Fruit fly (Drosophila melanogaster) whole organism, embryonic: ENCODE data around the gene shf.

ENCODE experiments used
- B-H2 ChIP-seq: fragments of 200-800 bp; sonication (Bioruptor generic); optimal IDR thresholded peaks from 2 replicates; lab custom pipeline; 2018; ENCODE audit warnings: missing biosample characterization, mild to moderate bottlenecking, missing genetic modification characterization
- CG10959 ChIP-seq: fragments of 200-800 bp; sonication (Bioruptor generic); IDR thresholded peaks from 2 replicates; pipeline ENCODE4 v1.3.6; 2022; ENCODE audit warnings: missing biosample characterization, missing genetic modification characterization
- CG11085 ChIP-seq: fragments of 200-800 bp; sonication (Bioruptor generic); IDR thresholded peaks from 2 replicates; pipeline ENCODE4 v1.3.6; 2022; ENCODE audit warnings: missing biosample characterization, missing genetic modification characterization
- CG12299 ChIP-seq: fragments of 200-800 bp; sonication (Bioruptor generic); optimal IDR thresholded peaks from 2 replicates; lab custom pipeline; 2018; ENCODE audit warnings: missing biosample characterization, mild to moderate bottlenecking, missing genetic modification characterization
- CG1233 ChIP-seq: fragments of 200-800 bp; sonication (Bioruptor generic); optimal IDR thresholded peaks from 4 replicates; lab custom pipeline; 2018; ENCODE audit warnings: missing biosample characterization, mild to moderate bottlenecking, missing genetic modification characterization
- CG13123 ChIP-seq: fragments of 200-800 bp; sonication (Bioruptor generic); optimal IDR thresholded peaks from 2 replicates; lab custom pipeline; 2016; ENCODE audit warnings: missing biosample characterization, missing genetic modification characterization
- CG13424 ChIP-seq: fragments of 200-800 bp; sonication (Bioruptor generic); optimal IDR thresholded peaks from 2 replicates; lab custom pipeline; 2019; ENCODE audit warnings: missing biosample characterization, mild to moderate bottlenecking, missing genetic modification characterization, moderate library complexity
- CG13775 ChIP-seq: fragments of 200-800 bp; sonication (Bioruptor generic); optimal IDR thresholded peaks from 3 replicates; lab custom pipeline; 2017; ENCODE audit warnings: missing biosample characterization, mild to moderate bottlenecking, missing genetic modification characterization
- CG14667 ChIP-seq: fragments of 200-800 bp; sonication (Bioruptor generic); IDR thresholded peaks from 2 replicates; pipeline ENCODE4 v1.3.6; 2022; ENCODE audit warnings: missing biosample characterization, missing genetic modification characterization
- CG17568 ChIP-seq: fragments of 200-800 bp; sonication (Bioruptor generic); optimal IDR thresholded peaks from 2 replicates; lab custom pipeline; 2018; ENCODE audit warnings: missing biosample characterization, mild to moderate bottlenecking, missing genetic modification characterization, moderate library complexity
- CG17912 ChIP-seq: fragments of 200-800 bp; sonication (Bioruptor generic); optimal IDR thresholded peaks from 2 replicates; lab custom pipeline; 2018; ENCODE audit warnings: missing biosample characterization, mild to moderate bottlenecking, missing genetic modification characterization
- CG18011 ChIP-seq: fragments of 200-800 bp; sonication (Bioruptor generic); optimal IDR thresholded peaks from 2 replicates; lab custom pipeline; 2017; ENCODE audit warnings: missing biosample characterization, missing genetic modification characterization, mild to moderate bottlenecking, moderate library complexity, missing genotype
- CG2129 ChIP-seq: fragments of 200-800 bp; sonication (Bioruptor generic); IDR thresholded peaks from 2 replicates; pipeline ENCODE4 v1.3.6; 2022; ENCODE audit warnings: missing biosample characterization, missing genetic modification characterization; ENCODE audit not compliant: partially characterized antibody
- CG30403 ChIP-seq: fragments of 200-800 bp; sonication (Bioruptor generic); optimal IDR thresholded peaks from 3 replicates; lab custom pipeline; 2016; ENCODE audit warnings: missing biosample characterization, missing genetic modification characterization
- CG31388 ChIP-seq: fragments of 200-800 bp; sonication (Bioruptor generic); optimal IDR thresholded peaks from 2 replicates; lab custom pipeline; 2016; ENCODE audit warnings: missing biosample characterization, missing genetic modification characterization
- CG33213 ChIP-seq: fragments of 200-800 bp; sonication (Bioruptor generic); optimal IDR thresholded peaks from 3 replicates; lab custom pipeline; 2016; ENCODE audit warnings: missing biosample characterization, missing genetic modification characterization
- CG43689 ChIP-seq: fragments of 200-800 bp; sonication (Bioruptor generic); IDR thresholded peaks from 2 replicates; pipeline ENCODE4 v1.3.6; 2022; ENCODE audit warnings: missing biosample characterization, missing genetic modification characterization
- CG5953 ChIP-seq: fragments of 200-800 bp; sonication (Bioruptor generic); IDR thresholded peaks from 2 replicates; pipeline ENCODE4 v1.3.6; 2022; ENCODE audit warnings: missing biosample characterization, missing genetic modification characterization
- CG6175 ChIP-seq: fragments of 200-800 bp; sonication (Bioruptor generic); IDR thresholded peaks from 3 replicates; pipeline ENCODE4 v1.3.6; 2022; ENCODE audit warnings: missing biosample characterization, missing genetic modification characterization
- CG8359 ChIP-seq: fragments of 200-800 bp; sonication (Bioruptor generic); optimal IDR thresholded peaks from 2 replicates; lab custom pipeline; 2017; ENCODE audit warnings: missing biosample characterization, mild to moderate bottlenecking, missing genetic modification characterization, borderline replicate concordance
- Deaf1 ChIP-seq: fragments of 200-800 bp; optimal IDR thresholded peaks from 3 replicates; lab custom pipeline; 2019; ENCODE audit warnings: missing biosample characterization, mild to moderate bottlenecking, missing genetic modification characterization, moderate library complexity
- Elba2 ChIP-seq: fragments of 200-800 bp; sonication (Bioruptor generic); optimal IDR thresholded peaks from 3 replicates; lab custom pipeline; 2016; ENCODE audit warnings: missing biosample characterization, missing genetic modification characterization
- H15 ChIP-seq: fragments of 200-800 bp; sonication (Bioruptor generic); IDR thresholded peaks from 3 replicates; pipeline ENCODE4 v1.3.6; 2022; ENCODE audit warnings: missing biosample characterization, missing genetic modification characterization
- HLH54F ChIP-seq: fragments of 200-800 bp; sonication (Bioruptor generic); optimal IDR thresholded peaks from 3 replicates; lab custom pipeline; 2016; ENCODE audit warnings: missing biosample characterization, missing genetic modification characterization
- HLHmδ ChIP-seq: fragments of 200-800 bp; sonication (Bioruptor generic); optimal IDR thresholded peaks from 2 replicates; lab custom pipeline; 2018; ENCODE audit warnings: missing biosample characterization, mild to moderate bottlenecking, missing genetic modification characterization, moderate library complexity
- Hand ChIP-seq: fragments of 200-800 bp; sonication (Bioruptor generic); optimal IDR thresholded peaks from 2 replicates; lab custom pipeline; 2017; ENCODE audit warnings: mild to moderate bottlenecking, missing biosample characterization, missing genetic modification reagents, missing genetic modification characterization
- Hey ChIP-seq: fragments of 200-800 bp; sonication (Bioruptor generic); optimal IDR thresholded peaks from 3 replicates; lab custom pipeline; 2018; ENCODE audit warnings: missing biosample characterization, mild to moderate bottlenecking, missing genetic modification characterization
- Hr78 ChIP-seq, 2 experiments: fragments of 200-800 bp in 1 of 2; fragments of >200 bp in 1 of 2; sonication (Bioruptor generic) in 1 of 2; optimal IDR thresholded peaks; 2 replicates each; lab custom pipeline; 2017 to 2019; ENCODE audit warnings: missing biosample characterization in 2 of 2, missing genetic modification characterization in 2 of 2, mild to moderate bottlenecking in 1 of 2, moderate library complexity in 1 of 2
- Opbp ChIP-seq: fragments of 200-800 bp; sonication (Bioruptor generic); IDR thresholded peaks from 3 replicates; pipeline ENCODE4 v1.3.6; 2022; ENCODE audit warnings: missing biosample characterization, missing genetic modification characterization; ENCODE audit not compliant: partially characterized antibody
- Scr ChIP-seq: fragments of 200-800 bp; sonication (Bioruptor generic); IDR thresholded peaks from 2 replicates; pipeline ENCODE4 v1.3.6; 2022; ENCODE audit warnings: missing biosample characterization, missing genetic modification characterization; ENCODE audit not compliant: partially characterized antibody
- Side ChIP-seq: fragments of 200-800 bp; sonication (Bioruptor generic); optimal IDR thresholded peaks from 2 replicates; lab custom pipeline; 2016; ENCODE audit warnings: missing biosample characterization, missing genetic modification characterization
- Trl ChIP-seq, 3 experiments: fragments of >200 bp in 2 of 3; fragments of 200-800 bp in 1 of 3; sonication (Bioruptor generic) in 1 of 3; optimal IDR thresholded peaks; 2 replicates in 1 of 3; 3 replicates in 2 of 3; lab custom pipeline; 2016 to 2017; ENCODE audit warnings: missing biosample characterization in 1 of 3, missing genetic modification characterization in 1 of 3
- Xbp1 ChIP-seq: fragments of 200-800 bp; sonication (Bioruptor generic); optimal IDR thresholded peaks from 3 replicates; lab custom pipeline; 2016; ENCODE audit warnings: missing biosample characterization, mild to moderate bottlenecking, missing genetic modification characterization
- ato ChIP-seq: fragments of 200-800 bp; sonication (Bioruptor generic); IDR thresholded peaks from 2 replicates; pipeline ENCODE4 v1.3.6; 2022; ENCODE audit warnings: missing biosample characterization, missing genetic modification characterization; ENCODE audit not compliant: partially characterized antibody
- az2 ChIP-seq: fragments of 200-800 bp; sonication (Bioruptor generic); optimal IDR thresholded peaks from 3 replicates; lab custom pipeline; 2016; ENCODE audit warnings: missing biosample characterization, missing genetic modification characterization
- bigmax ChIP-seq: fragments of 200-800 bp; sonication (Bioruptor generic); optimal IDR thresholded peaks from 2 replicates; lab custom pipeline; 2018; ENCODE audit warnings: missing biosample characterization, mild to moderate bottlenecking, missing genetic modification characterization
- cwo ChIP-seq: fragments of 200-800 bp; sonication (Bioruptor generic); optimal IDR thresholded peaks from 3 replicates; lab custom pipeline; 2017; ENCODE audit warnings: missing biosample characterization, missing genetic modification characterization, mild to moderate bottlenecking, moderate library complexity, missing genetic modification reagents
- dm ChIP-seq: fragments of 200-800 bp; sonication (Bioruptor generic); optimal IDR thresholded peaks from 3 replicates; lab custom pipeline; 2016; ENCODE audit warnings: missing biosample characterization, missing genetic modification characterization
- grn ChIP-seq: fragments of 200-800 bp; sonication (Bioruptor generic); optimal IDR thresholded peaks from 3 replicates; lab custom pipeline; 2017; ENCODE audit warnings: missing biosample characterization, missing genetic modification characterization
- gsb-n ChIP-seq: fragments of 200-800 bp; sonication (Bioruptor generic); optimal IDR thresholded peaks from 3 replicates; lab custom pipeline; 2018; ENCODE audit warnings: missing biosample characterization, mild to moderate bottlenecking, missing genetic modification characterization
- lola ChIP-seq, 3 experiments: fragments of >200 bp in 2 of 3; fragments of 200-800 bp in 1 of 3; sonication (Bioruptor generic) in 1 of 3; optimal IDR thresholded peaks; 2 replicates each; lab custom pipeline; 2017 to 2019; ENCODE audit warnings: missing biosample characterization in 3 of 3, missing genetic modification characterization in 3 of 3, mild to moderate bottlenecking in 1 of 3, moderate library complexity in 1 of 3
- luna ChIP-seq: fragments of 200-800 bp; sonication (Bioruptor generic); optimal IDR thresholded peaks from 2 replicates; lab custom pipeline; 2016; ENCODE audit warnings: missing biosample characterization, missing genetic modification characterization
- nom ChIP-seq: fragments of 200-800 bp; sonication (Bioruptor generic); optimal IDR thresholded peaks from 2 replicates; lab custom pipeline; 2017; ENCODE audit warnings: missing biosample characterization, missing genetic modification characterization, mild to moderate bottlenecking, moderate library complexity, missing genetic modification reagents
- org-1 ChIP-seq: fragments of 200-800 bp; sonication (Bioruptor generic); optimal IDR thresholded peaks from 2 replicates; lab custom pipeline; 2017; ENCODE audit warnings: missing biosample characterization, missing genetic modification characterization
- pros ChIP-seq: fragments of 200-800 bp; sonication (Bioruptor generic); optimal IDR thresholded peaks from 3 replicates; lab custom pipeline; 2019; ENCODE audit warnings: missing biosample characterization, mild to moderate bottlenecking, missing genetic modification characterization, moderate library complexity
- sd ChIP-seq: fragments of 200-800 bp; sonication (Bioruptor generic); optimal IDR thresholded peaks from 3 replicates; lab custom pipeline; 2018; ENCODE audit warnings: missing biosample characterization, mild to moderate bottlenecking, missing genetic modification characterization, moderate library complexity
- sens-2 ChIP-seq: fragments of 200-800 bp; sonication (Bioruptor generic); IDR thresholded peaks from 2 replicates; pipeline ENCODE4 v1.3.6; 2022; ENCODE audit warnings: missing biosample characterization, missing genetic modification characterization
- slp2 ChIP-seq: fragments of 200-800 bp; sonication (Bioruptor generic); optimal IDR thresholded peaks from 2 replicates; lab custom pipeline; 2016; ENCODE audit warnings: missing biosample characterization, missing genetic modification characterization
- tio ChIP-seq: fragments of 200-800 bp; sonication (Bioruptor generic); optimal IDR thresholded peaks from 2 replicates; lab custom pipeline; 2017; ENCODE audit warnings: missing biosample characterization, missing genetic modification characterization, inconsistent platforms
- usp ChIP-seq: fragments of >200 bp; optimal IDR thresholded peaks from 2 replicates; lab custom pipeline; 2017; ENCODE audit warnings: missing biosample characterization, missing genetic modification characterization

Gene shf

dm6 chrX:6791531-6791930 is 12.1 kb upstream of the shf start (continued):
- TF ChIP-seq CG14667 (GFP tag; lab: Robert Waterston, UW): no peak
- peak; percentile 9 to 59 for TF ChIP-seq Trl (optimal IDR thresholded peaks at IDR 0.05; lab: Kevin White, UChicago)
- no peak for TF ChIP-seq Trl (GFP tag; optimal IDR thresholded peaks at IDR 0.05; lab: Kevin White, UChicago)
- no peak for TF ChIP-seq gsb-n
- TF ChIP-seq CG31388: no peak
- no peak for TF ChIP-seq org-1 (GFP tag; lab: Kevin White, UChicago)
- no peak for TF ChIP-seq grn (GFP tag; lab: Kevin White, UChicago)
- TF ChIP-seq tio: no peak
- TF ChIP-seq CG8359: no peak
- no peak for TF ChIP-seq Elba2 (GFP tag; lab: Kevin White, UChicago)
- no peak for TF ChIP-seq CG12299 (tag; lab: Kevin White, UChicago)
- TF ChIP-seq sens-2: no peak
- TF ChIP-seq HLH54F (GFP tag; lab: Kevin White, UChicago): no peak
- TF ChIP-seq Hr78 (GFP tag; optimal IDR thresholded peaks at IDR 0.05; lab: Kevin White, UChicago): no peak
- no peak for TF ChIP-seq Deaf1 (tag; lab: Kevin White, UChicago)
- TF ChIP-seq luna (GFP tag; lab: Kevin White, UChicago): no peak
- no peak for TF ChIP-seq ato (GFP tag; lab: Robert Waterston, UW)
- peak; percentile 14 for TF ChIP-seq Xbp1 (GFP tag; lab: Kevin White, UChicago)
- TF ChIP-seq slp2: no peak
- no peak for TF ChIP-seq B-H2 (GFP tag; lab: Kevin White, UChicago)
- TF ChIP-seq CG43689 (GFP tag; lab: Robert Waterston, UW): no peak
- peak; percentile 4 for TF ChIP-seq cwo
- TF ChIP-seq CG10959 (GFP tag; lab: Robert Waterston, UW): no peak
- TF ChIP-seq Scr (GFP tag; lab: Robert Waterston, UW): no peak
- TF ChIP-seq CG18011 (GFP tag; lab: Kevin White, UChicago): no peak
- TF ChIP-seq sd (tag; lab: Kevin White, UChicago): no peak
- no peak for TF ChIP-seq CG13775 (GFP tag; lab: Kevin White, UChicago)
- TF ChIP-seq lola (GFP tag; optimal IDR thresholded peaks at IDR 0.05; lab: Kevin White, UChicago): no peak
- TF ChIP-seq az2 (GFP tag; lab: Kevin White, UChicago): peak; percentile 9
- peak; percentile 30 for TF ChIP-seq CG30403 (GFP tag; lab: Kevin White, UChicago)
- no peak for TF ChIP-seq Opbp (GFP tag; lab: Robert Waterston, UW)
- peak; percentile 22 for TF ChIP-seq CG13424 (tag; lab: Kevin White, UChicago)
- TF ChIP-seq CG13123 (GFP tag; lab: Kevin White, UChicago): no peak
- TF ChIP-seq pros (GFP tag; lab: Kevin White, UChicago): no peak
- TF ChIP-seq CG33213: no peak
- no peak for TF ChIP-seq H15 (GFP tag; lab: Robert Waterston, UW)
- no peak for TF ChIP-seq nom (GFP tag; lab: Kevin White, UChicago)
- no peak for TF ChIP-seq Hand (GFP tag; lab: Kevin White, UChicago)
- TF ChIP-seq Hey: no peak
- no peak for TF ChIP-seq dm (GFP tag; lab: Kevin White, UChicago)
- no peak for TF ChIP-seq CG2129 (GFP tag; lab: Robert Waterston, UW)
- no peak for TF ChIP-seq HLHmδ (GFP tag; lab: Kevin White, UChicago)
- peak; percentile 45 for TF ChIP-seq CG5953
- no peak for TF ChIP-seq Side (GFP tag; lab: Kevin White, UChicago)
- TF ChIP-seq CG17912: no peak
- TF ChIP-seq CG11085 (GFP tag; lab: Robert Waterston, UW): no peak
- TF ChIP-seq usp (GFP tag; lab: Kevin White, UChicago): no peak
- TF ChIP-seq CG6175: no peak
- no peak for TF ChIP-seq bigmax (GFP tag; lab: Kevin White, UChicago)
- no peak for TF ChIP-seq CG17568
- no peak for TF ChIP-seq CG1233
